Worm (Caenorhabditis elegans) whole organism, mixed stage, embryonic: Measurements from ENCODE around the gene dhs-14.

Source experiments
- blmp-1 ChIP-seq: fragments of 150-350 bp; optimal IDR thresholded peaks from 2 replicates; lab custom pipeline; 2014; ENCODE audit warnings: missing biosample characterization, missing genetic modification characterization
- cnd-1 ChIP-seq: fragments of 200-800 bp; sonication (Bioruptor generic); optimal IDR thresholded peaks from 2 replicates; lab custom pipeline; 2018; ENCODE audit warnings: mild to moderate bottlenecking, missing genetic modification characterization, missing compliant biosample characterization
- ham-2 ChIP-seq: fragments of 200-800 bp; sonication (Bioruptor generic); optimal IDR thresholded peaks from 2 replicates; lab custom pipeline; 2018; ENCODE audit warnings: mild to moderate bottlenecking, missing genetic modification characterization, missing compliant biosample characterization
- hlh-1 ChIP-seq: fragments of 150-350 bp; optimal IDR thresholded peaks from 2 replicates; lab custom pipeline; 2014; ENCODE audit warnings: missing biosample characterization, missing genetic modification reagents, missing genetic modification characterization
- lin-32 ChIP-seq: fragments of 200-800 bp; sonication (Bioruptor generic); optimal IDR thresholded peaks from 2 replicates; lab custom pipeline; 2018; ENCODE audit warnings: mild to moderate bottlenecking, missing genetic modification characterization, missing compliant biosample characterization
- mep-1 ChIP-seq: fragments of 150-350 bp; optimal IDR thresholded peaks from 2 replicates; lab custom pipeline; 2017; ENCODE audit warnings: missing biosample characterization, missing genetic modification reagents, missing genetic modification characterization, inconsistent platforms
- sptf-1 ChIP-seq: sonication (generic microtip); optimal IDR thresholded peaks from 2 replicates; lab custom pipeline; 2017; ENCODE audit warnings: mild to moderate bottlenecking, missing genetic modification characterization, moderate library complexity, missing compliant biosample characterization
- unc-39 ChIP-seq: fragments of 150-350 bp; optimal IDR thresholded peaks from 2 replicates; lab custom pipeline; 2014; ENCODE audit warnings: missing biosample characterization, missing genetic modification characterization
- unc-62 ChIP-seq: fragments of 150-350 bp; optimal IDR thresholded peaks from 2 replicates; lab custom pipeline; 2014; ENCODE audit warnings: missing biosample characterization, missing genetic modification reagents, missing genetic modification characterization
- zip-8 ChIP-seq: fragments of 150-350 bp; optimal IDR thresholded peaks from 2 replicates; lab custom pipeline; 2014; ENCODE audit warnings: missing biosample characterization, missing genetic modification characterization
- ztf-11 ChIP-seq: fragments of 150-350 bp; optimal IDR thresholded peaks from 2 replicates; lab custom pipeline; 2014; ENCODE audit warnings: missing biosample characterization, missing genetic modification characterization

ce11 chrV:2758437-2758836 lies 6.6 kb downstream of the dhs-14 start:
- no peak for TF ChIP-seq ham-2 (GFP tag; lab: Kevin White, UChicago)
- no peak for TF ChIP-seq sptf-1 (tag; lab: Kevin White, UChicago)
- TF ChIP-seq cnd-1 (tag; lab: Kevin White, UChicago) = no peak
- TF ChIP-seq hlh-1 (tag; lab: Kevin White, UChicago) = no peak
- TF ChIP-seq unc-39 = no peak
- no peak for TF ChIP-seq lin-32 (GFP tag; lab: Kevin White, UChicago)
- no peak for TF ChIP-seq unc-62 (GFP tag; lab: Kevin White, UChicago)
- no peak for TF ChIP-seq blmp-1 (tag; lab: Kevin White, UChicago)
- TF ChIP-seq mep-1 (tag; lab: Kevin White, UChicago) = no peak
- TF ChIP-seq ztf-11 = no peak
- TF ChIP-seq zip-8 (tag; lab: Kevin White, UChicago) = no peak
